Fruit fly (Drosophila melanogaster) whole organism, wandering third instar larva: ENCODE data around the gene Osbp.

Experiments
- Abd-B ChIP-seq: fragments of >200 bp; optimal IDR thresholded peaks from 2 replicates; lab custom pipeline; 2017; ENCODE audit warnings: missing biosample characterization, missing genetic modification characterization
- CG32264 ChIP-seq: fragments of 200-800 bp; sonication (Bioruptor generic); optimal IDR thresholded peaks from 2 replicates; lab custom pipeline; 2016; ENCODE audit warnings: missing biosample characterization, missing genetic modification characterization
- CG9705 ChIP-seq: fragments of 200-800 bp; sonication (Bioruptor generic); optimal IDR thresholded peaks from 2 replicates; lab custom pipeline; 2018; ENCODE audit warnings: missing biosample characterization, mild to moderate bottlenecking, missing genetic modification characterization
- CrebA ChIP-seq: fragments of 200-800 bp; sonication (Bioruptor generic); optimal IDR thresholded peaks from 2 replicates; lab custom pipeline; 2016; ENCODE audit warnings: missing biosample characterization, mild to moderate bottlenecking, missing genetic modification characterization, borderline replicate concordance
- Dfd ChIP-seq: fragments of >200 bp; optimal IDR thresholded peaks from 2 replicates; lab custom pipeline; 2017; ENCODE audit warnings: missing biosample characterization, missing genetic modification characterization
- Dif ChIP-seq: fragments of 200-275, 200-300 bp; sonication (Bioruptor generic); optimal IDR thresholded peaks from 2 replicates; lab custom pipeline; 2018; ENCODE audit warnings: missing biosample characterization, missing genetic modification characterization; ENCODE audit not compliant: partially characterized antibody
- GATAd ChIP-seq: sonication (Bioruptor generic); optimal IDR thresholded peaks from 2 replicates; lab custom pipeline; 2016; ENCODE audit warnings: missing biosample characterization, missing genetic modification characterization
- HLH106 ChIP-seq: fragments of 200-800 bp; optimal IDR thresholded peaks from 3 replicates; lab custom pipeline; 2019; ENCODE audit warnings: missing biosample characterization, mild to moderate bottlenecking, missing genetic modification characterization, moderate library complexity
- Hnf4 ChIP-seq: fragments of 200-800 bp; sonication (Bioruptor generic); optimal IDR thresholded peaks from 2 replicates; lab custom pipeline; 2016; ENCODE audit warnings: missing biosample characterization, mild to moderate bottlenecking, missing genetic modification characterization
- Hr78 ChIP-seq: fragments of >200 bp; optimal IDR thresholded peaks from 2 replicates; lab custom pipeline; 2017; ENCODE audit warnings: missing biosample characterization, missing genetic modification characterization
- Hr83 ChIP-seq: fragments of 200-300 bp; sonication (Bioruptor generic); optimal IDR thresholded peaks from 2 replicates; lab custom pipeline; 2016; ENCODE audit warnings: missing biosample characterization, mild to moderate bottlenecking, missing genetic modification characterization, moderate library complexity; ENCODE audit not compliant: poor library complexity, severe bottlenecking
- Jra ChIP-seq: sonication (Bioruptor generic); optimal IDR thresholded peaks from 2 replicates; lab custom pipeline; 2016; ENCODE audit warnings: missing biosample characterization, missing genetic modification characterization
- Mio ChIP-seq: sonication (Bioruptor generic); optimal IDR thresholded peaks from 2 replicates; lab custom pipeline; 2016; ENCODE audit warnings: missing biosample characterization, missing genetic modification characterization
- Myc ChIP-seq: fragments of >200 bp; optimal IDR thresholded peaks from 2 replicates; lab custom pipeline; 2017
- N ChIP-seq: fragments of >200 bp; optimal IDR thresholded peaks from 2 replicates; lab custom pipeline; 2018; ENCODE audit warnings: missing biosample characterization, missing external identifiers, missing genetic modification characterization
- OdsH ChIP-seq: fragments of 200-800 bp; sonication (Bioruptor generic); optimal IDR thresholded peaks from 2 replicates; lab custom pipeline; 2016; ENCODE audit warnings: missing biosample characterization, mild to moderate bottlenecking, missing genetic modification characterization
- Rel ChIP-seq, 2 experiments: fragments of 200-800 bp; sonication (Bioruptor generic) in 1 of 2; optimal IDR thresholded peaks; 2 replicates in 1 of 2; 3 replicates in 1 of 2; lab custom pipeline; 2016 to 2019; ENCODE audit warnings: mild to moderate bottlenecking in 2 of 2, missing biosample characterization in 2 of 2, missing genetic modification characterization in 2 of 2, moderate library complexity in 1 of 2
- Sp1 ChIP-seq: fragments of 200-800 bp; sonication (Bioruptor generic); optimal IDR thresholded peaks from 3 replicates; lab custom pipeline; 2019; ENCODE audit warnings: missing biosample characterization, mild to moderate bottlenecking, missing genetic modification characterization, moderate library complexity
- Vsx2 ChIP-seq: fragments of 200-300, 225-300 bp; sonication (Bioruptor generic); optimal IDR thresholded peaks from 2 replicates; lab custom pipeline; 2018; ENCODE audit warnings: missing biosample characterization, missing genetic modification characterization; ENCODE audit not compliant: partially characterized antibody
- br ChIP-seq: fragments of 200-800 bp; sonication (Bioruptor generic); optimal IDR thresholded peaks from 2 replicates; lab custom pipeline; 2016; ENCODE audit warnings: missing biosample characterization, missing genetic modification characterization
- brk ChIP-seq: fragments of 200-800 bp; sonication (Bioruptor generic); optimal IDR thresholded peaks from 2 replicates; lab custom pipeline; 2016; ENCODE audit warnings: missing biosample characterization, mild to moderate bottlenecking, missing genetic modification characterization
- dl ChIP-seq, 2 experiments: fragments of 175-275, 200-275 bp in 1 of 2; fragments of 200-275 bp in 1 of 2; sonication (Bioruptor generic); optimal IDR thresholded peaks; lab custom pipeline; 2018; ENCODE audit warnings: mild to moderate bottlenecking in 2 of 2, missing biosample characterization in 2 of 2, missing genetic modification characterization in 2 of 2, moderate library complexity in 2 of 2; ENCODE audit not compliant: partially characterized antibody in 2 of 2, insufficient read depth in 1 of 2
- dmrt93B ChIP-seq: fragments of 200-800 bp; sonication (Bioruptor generic); optimal IDR thresholded peaks from 2 replicates; lab custom pipeline; 2018; ENCODE audit warnings: missing biosample characterization, mild to moderate bottlenecking, missing genetic modification characterization
- dsf ChIP-seq: sonication (Bioruptor generic); optimal IDR thresholded peaks from 2 replicates; lab custom pipeline; 2016; ENCODE audit warnings: missing biosample characterization, missing genetic modification characterization, borderline replicate concordance
- ey ChIP-seq: fragments of 200-800 bp; sonication (Bioruptor generic); optimal IDR thresholded peaks from 2 replicates; lab custom pipeline; 2016; ENCODE audit warnings: missing biosample characterization, missing genetic modification characterization
- foxo ChIP-seq, 2 experiments: fragments of 200-800 bp; sonication (Bioruptor generic); optimal IDR thresholded peaks; 2 replicates in 1 of 2; 3 replicates in 1 of 2; lab custom pipeline; 2016 to 2017; ENCODE audit warnings: missing biosample characterization in 2 of 2, missing genetic modification characterization in 2 of 2
- fru ChIP-seq: fragments of 200-800 bp; sonication (Bioruptor generic); optimal IDR thresholded peaks from 3 replicates; lab custom pipeline; 2016; ENCODE audit warnings: missing biosample characterization, mild to moderate bottlenecking, missing genetic modification characterization
- h ChIP-seq: fragments of 200-800 bp; sonication (Bioruptor generic); optimal IDR thresholded peaks from 3 replicates; lab custom pipeline; 2016; ENCODE audit warnings: missing biosample characterization, mild to moderate bottlenecking, missing genetic modification characterization
- jim ChIP-seq: fragments of 175-275, 200-325 bp; sonication (Bioruptor generic); optimal IDR thresholded peaks from 2 replicates; lab custom pipeline; 2016; ENCODE audit warnings: missing biosample characterization, mild to moderate bottlenecking, missing genetic modification characterization
- lola ChIP-seq: fragments of >200 bp; optimal IDR thresholded peaks from 2 replicates; lab custom pipeline; 2017; ENCODE audit warnings: missing biosample characterization, missing genetic modification characterization
- pan ChIP-seq: fragments of >200 bp; optimal IDR thresholded peaks from 2 replicates; lab custom pipeline; 2017
- psq ChIP-seq: fragments of 200-800 bp; sonication (Bioruptor generic); optimal IDR thresholded peaks from 3 replicates; lab custom pipeline; 2017; ENCODE audit warnings: missing biosample characterization, mild to moderate bottlenecking, missing genetic modification characterization, moderate library complexity
- rgr ChIP-seq: fragments of 200-800 bp; sonication (Bioruptor generic); optimal IDR thresholded peaks from 3 replicates; lab custom pipeline; 2016; ENCODE audit warnings: missing biosample characterization, mild to moderate bottlenecking, missing genetic modification characterization
- sage ChIP-seq: fragments of 200-800 bp; sonication (Bioruptor generic); optimal IDR thresholded peaks from 2 replicates; lab custom pipeline; 2016; ENCODE audit warnings: missing biosample characterization, mild to moderate bottlenecking, missing genetic modification characterization
- sv ChIP-seq: fragments of 200-800 bp; sonication (Bioruptor generic); optimal IDR thresholded peaks from 3 replicates; lab custom pipeline; 2016; ENCODE audit warnings: missing biosample characterization, missing genetic modification characterization
- tai ChIP-seq: sonication (Bioruptor generic); optimal IDR thresholded peaks from 2 replicates; lab custom pipeline; 2016; ENCODE audit warnings: missing biosample characterization, missing genetic modification characterization
- usp ChIP-seq: fragments of >200 bp; optimal IDR thresholded peaks from 2 replicates; lab custom pipeline; 2017; ENCODE audit warnings: missing biosample characterization, missing genetic modification characterization
- woc ChIP-seq: sonication (Bioruptor generic); optimal IDR thresholded peaks from 2 replicates; lab custom pipeline; 2016; ENCODE audit warnings: missing biosample characterization, mild to moderate bottlenecking, missing genetic modification characterization

Osbp gene

DNA sequence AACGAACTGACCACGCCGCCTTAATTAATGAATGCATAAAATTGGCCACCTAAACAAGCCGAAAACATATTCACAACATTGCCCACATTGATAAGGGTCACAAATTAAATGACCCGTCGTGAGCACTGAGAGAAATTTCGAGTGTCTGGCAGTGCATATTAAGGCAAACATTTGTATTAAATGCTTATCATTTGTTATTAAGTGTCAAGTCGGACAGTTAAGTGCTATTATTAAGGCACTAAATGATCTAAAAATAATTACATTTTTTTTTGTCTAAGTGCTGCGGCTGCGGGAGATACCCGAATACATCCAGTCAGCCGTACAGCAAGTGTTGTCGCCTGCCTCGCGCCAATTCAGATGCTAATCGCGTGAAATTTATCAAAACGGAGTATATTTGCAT is 24.4 kb upstream of the Osbp start:
- no peak for TF ChIP-seq dl (GFP tag; optimal IDR thresholded peaks at IDR 0.05; lab: Kevin White, UChicago; ENCODE audit: insufficient read depth in 1 of 2, partially characterized antibody in 2 of 2)
- no peak for TF ChIP-seq Rel (GFP tag; optimal IDR thresholded peaks at IDR 0.05; lab: Kevin White, UChicago)
- peak; percentile 91 for TF ChIP-seq Rel (tag; optimal IDR thresholded peaks at IDR 0.05; lab: Kevin White, UChicago)
- TF ChIP-seq lola (GFP tag; lab: Kevin White, UChicago): no peak
- TF ChIP-seq psq (GFP tag; lab: Kevin White, UChicago): peak; percentile 46
- peak; percentile 80 for TF ChIP-seq h (GFP tag; lab: Kevin White, UChicago)
- peak; percentile 72 for TF ChIP-seq ey (GFP tag; lab: Kevin White, UChicago)
- TF ChIP-seq usp (GFP tag; lab: Kevin White, UChicago): no peak
- no peak for TF ChIP-seq Mio (GFP tag; lab: Kevin White, UChicago)
- TF ChIP-seq dmrt93B (GFP tag; lab: Kevin White, UChicago): peak; percentile 43
- TF ChIP-seq OdsH (GFP tag; lab: Kevin White, UChicago): peak; percentile 67
- TF ChIP-seq HLH106 (tag; lab: Kevin White, UChicago): peak; percentile 74
- no peak for TF ChIP-seq dsf
- TF ChIP-seq rgr (GFP tag; lab: Kevin White, UChicago): peak; percentile 74
- no peak for TF ChIP-seq GATAd (GFP tag; lab: Kevin White, UChicago)
- TF ChIP-seq CG32264: peak; percentile 59
- TF ChIP-seq pan (lab: Kevin White, UChicago): no peak
- TF ChIP-seq CrebA (GFP tag; lab: Kevin White, UChicago): no peak
- TF ChIP-seq Dif (GFP tag; lab: Kevin White, UChicago): no peak
- TF ChIP-seq foxo (GFP tag; optimal IDR thresholded peaks at IDR 0.05; lab: Kevin White, UChicago): peak in 1 of 2 experiments; percentile 75
- peak; percentile 9 for TF ChIP-seq sage (GFP tag; lab: Kevin White, UChicago)
- TF ChIP-seq CG9705 (GFP tag; lab: Kevin White, UChicago): peak; percentile 2
- no peak for TF ChIP-seq Vsx2 (GFP tag; lab: Kevin White, UChicago)
- TF ChIP-seq woc (GFP tag; lab: Kevin White, UChicago): peak; percentile 47
- TF ChIP-seq Jra (GFP tag; lab: Kevin White, UChicago): no peak
- TF ChIP-seq fru: peak; percentile 70
- peak; percentile 74 for TF ChIP-seq Hnf4 (GFP tag; lab: Kevin White, UChicago)
- no peak for TF ChIP-seq Hr78 (GFP tag; lab: Kevin White, UChicago)
- TF ChIP-seq Myc: no peak
- TF ChIP-seq Dfd (GFP tag; lab: Kevin White, UChicago): no peak
- TF ChIP-seq Sp1: peak; percentile 58
- peak; percentile 44 for TF ChIP-seq sv
- peak; percentile 70 for TF ChIP-seq tai (GFP tag; lab: Kevin White, UChicago)
- no peak for TF ChIP-seq Abd-B (GFP tag; lab: Kevin White, UChicago)
- TF ChIP-seq jim: no peak
- no peak for TF ChIP-seq Hr83
- no peak for TF ChIP-seq N (GFP tag; lab: Kevin White, UChicago)
- TF ChIP-seq brk (GFP tag; lab: Kevin White, UChicago): peak; percentile 16
- TF ChIP-seq br (GFP tag; lab: Kevin White, UChicago): peak; percentile 67

DNA sequence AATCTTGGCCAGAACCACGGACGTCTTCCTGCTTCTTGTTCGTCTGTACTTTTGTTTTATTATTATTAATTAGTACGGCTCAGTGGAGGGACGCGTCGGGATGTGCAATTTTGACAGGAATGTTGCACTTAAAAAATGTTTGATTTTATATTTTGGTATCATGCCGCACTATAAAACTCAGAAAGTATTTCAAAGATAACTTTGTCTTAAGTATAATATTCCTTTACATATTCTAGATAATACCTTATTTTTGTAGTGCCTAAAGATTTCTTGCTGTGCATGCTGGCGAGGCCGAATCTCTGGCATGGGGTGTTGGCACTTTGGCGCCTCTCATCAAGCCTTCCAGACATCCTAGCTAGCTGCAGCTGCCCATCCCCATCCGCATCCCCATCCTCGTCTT is 15.1 kb upstream of the Osbp start:
- TF ChIP-seq CrebA (GFP tag; lab: Kevin White, UChicago) (no peak), psq (GFP tag; lab: Kevin White, UChicago) (no peak), Sp1 (no peak), brk (GFP tag; lab: Kevin White, UChicago) (no peak), N (GFP tag; lab: Kevin White, UChicago) (no peak), jim (no peak), Vsx2 (GFP tag; lab: Kevin White, UChicago) (no peak), sage (GFP tag; lab: Kevin White, UChicago) (no peak), h (GFP tag; lab: Kevin White, UChicago) (no peak), CG9705 (GFP tag; lab: Kevin White, UChicago) (no peak), Hr83 (no peak), usp (GFP tag; lab: Kevin White, UChicago) (no peak), br (GFP tag; lab: Kevin White, UChicago) (no peak), sv (no peak), Dif (GFP tag; lab: Kevin White, UChicago) (no peak), OdsH (GFP tag; lab: Kevin White, UChicago) (no peak), HLH106 (tag; lab: Kevin White, UChicago) (no peak), dl (GFP tag; optimal IDR thresholded peaks at IDR 0.05; lab: Kevin White, UChicago; ENCODE audit: insufficient read depth in 1 of 2, partially characterized antibody in 2 of 2) (no peak), CG32264 (no peak)
